Fruit fly (Drosophila melanogaster): ENCODE data around the gene beta-Spec.
A peak's percentile ranks its signal among the peaks of the same experiment; 100 is the strongest.

beta-Spec gene

DNA sequence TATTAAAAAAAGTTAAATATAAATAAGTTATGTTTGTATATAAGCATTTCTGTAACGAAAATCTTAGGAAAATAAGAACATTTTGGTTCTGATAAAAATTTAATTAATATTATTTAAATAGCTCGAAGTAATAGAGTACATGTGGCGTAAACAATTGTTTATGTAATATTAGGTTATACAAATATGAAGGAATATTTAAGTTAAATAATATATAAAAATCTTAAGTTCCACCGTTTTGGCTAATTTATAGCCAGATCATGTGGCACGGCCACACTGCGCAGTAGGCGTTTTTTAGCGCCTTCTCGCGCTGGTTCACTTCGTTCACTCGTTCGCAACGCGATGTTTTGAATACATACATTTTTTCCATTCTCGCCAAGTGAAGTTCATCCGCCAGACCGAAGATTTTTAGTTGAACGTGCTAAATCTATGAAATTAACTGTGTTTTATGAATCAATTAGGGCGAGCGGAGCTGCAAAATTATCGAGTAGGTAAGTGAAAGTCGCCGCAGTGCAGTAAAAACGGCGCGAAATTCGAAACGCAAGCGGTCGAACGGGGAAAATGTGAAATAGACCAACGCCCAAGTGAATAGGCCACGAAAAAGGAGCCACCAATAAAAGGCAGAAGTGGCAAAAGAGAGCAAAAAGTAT is at the start of gene beta-Spec (continued):
- TF ChIP-seq Abd-B (GFP tag; optimal IDR thresholded peaks at IDR 0.05): peak; percentile 20
- no peak for TF ChIP-seq peb (GFP tag; IDR thresholded peaks at IDR 0.05)
- no peak for TF ChIP-seq Blimp-1 (GFP tag; optimal IDR thresholded peaks at IDR 0.05)
- no peak for TF ChIP-seq gt (GFP tag; IDR thresholded peaks at IDR 0.05)
- TF ChIP-seq CG17802 (tag; optimal IDR thresholded peaks at IDR 0.05): no peak
- TF ChIP-seq gce (GFP tag; IDR thresholded peaks at IDR 0.05): no peak
- TF ChIP-seq Ets97D (GFP tag; optimal IDR thresholded peaks at IDR 0.05): no peak
- no peak for TF ChIP-seq tna (GFP tag; IDR thresholded peaks at IDR 0.05; ENCODE audit: partially characterized antibody)
- peak; percentile 85 for TF ChIP-seq MESR4 (GFP tag; optimal IDR thresholded peaks at IDR 0.05)
- no peak for TF ChIP-seq zfh1 (GFP tag; IDR thresholded peaks at IDR 0.05)
- TF ChIP-seq CG31441 (GFP tag; IDR thresholded peaks at IDR 0.05): peak; percentile 29; the same call in 1 of the 2 replicates
- no peak for TF ChIP-seq CG8388 (GFP tag; optimal IDR thresholded peaks at IDR 0.05)
- no peak for TF ChIP-seq otp (GFP tag; IDR thresholded peaks at IDR 0.05)
- no peak for TF ChIP-seq chm (GFP tag; IDR thresholded peaks at IDR 0.05)
- TF ChIP-seq CG30403 (GFP tag; optimal IDR thresholded peaks at IDR 0.05): peak; percentile 51
- TF ChIP-seq CG8290 (GFP tag; optimal IDR thresholded peaks at IDR 0.05): no peak
- TF ChIP-seq CG8290 (tag; optimal IDR thresholded peaks at IDR 0.05): peak in 1 of 2 experiments; percentile 7
- TF ChIP-seq bowl (GFP tag; IDR thresholded peaks at IDR 0.05): no peak
- TF ChIP-seq sens (GFP tag): no peak
- no peak for TF ChIP-seq slbo (GFP tag; IDR thresholded peaks at IDR 0.05)
- no peak for TF ChIP-seq dimm (GFP tag; IDR thresholded peaks at IDR 0.05)
- no peak for TF ChIP-seq CG3838 (GFP tag; optimal IDR thresholded peaks at IDR 0.05)
- TF ChIP-seq stwl (tag; optimal IDR thresholded peaks at IDR 0.05): no peak
- no peak for TF ChIP-seq TFAM (GFP tag; optimal IDR thresholded peaks at IDR 0.05)
- TF ChIP-seq Nf-YA (GFP tag; IDR thresholded peaks at IDR 0.05): no peak
- TF ChIP-seq CG12942 (GFP tag; optimal IDR thresholded peaks at IDR 0.05): no peak
- no peak for TF ChIP-seq D (optimal IDR thresholded peaks at IDR 0.05)
- no peak for TF ChIP-seq D (GFP tag; optimal IDR thresholded peaks at IDR 0.05)
- no peak for TF ChIP-seq NC2β (GFP tag; optimal IDR thresholded peaks at IDR 0.05)
- no peak for TF ChIP-seq ttk (GFP tag; IDR thresholded peaks at IDR 0.05)
- no peak for TF ChIP-seq CG11560 (tag; IDR thresholded peaks at IDR 0.05)
- peak; percentile 62; the same call in 1 of the 3 replicates for TF ChIP-seq CG17361 (GFP tag; IDR thresholded peaks at IDR 0.05)
- no peak for TF ChIP-seq CG9876 (GFP tag; optimal IDR thresholded peaks at IDR 0.05)
- TF ChIP-seq ken (GFP tag; IDR thresholded peaks at IDR 0.05): no peak
- TF ChIP-seq pnt (GFP tag; optimal IDR thresholded peaks at IDR 0.05): no peak
- no peak for TF ChIP-seq CG6854 (GFP tag; optimal IDR thresholded peaks at IDR 0.05)
- TF ChIP-seq Hey (tag; optimal IDR thresholded peaks at IDR 0.05): no peak
- TF ChIP-seq CG30020 (tag; optimal IDR thresholded peaks at IDR 0.05): peak; percentile 45
- no peak for TF ChIP-seq CG9609 (GFP tag; optimal IDR thresholded peaks at IDR 0.05)
- no peak for TF ChIP-seq CrebB (tag; optimal IDR thresholded peaks at IDR 0.05)
- no peak for TF ChIP-seq Chrac-16 (GFP tag; optimal IDR thresholded peaks at IDR 0.05)
- TF ChIP-seq sqz (GFP tag; optimal IDR thresholded peaks at IDR 0.05): no peak
- no peak for TF ChIP-seq CG34224 (GFP tag; IDR thresholded peaks at IDR 0.05; ENCODE audit: partially characterized antibody)
- TF ChIP-seq CG16863 (GFP tag; optimal IDR thresholded peaks at IDR 0.05): no peak
- no peak for TF ChIP-seq Awh (GFP tag; IDR thresholded peaks at IDR 0.05)
- TF ChIP-seq CG10959 (GFP tag; IDR thresholded peaks at IDR 0.05): no peak
- no peak for TF ChIP-seq CG4404 (GFP tag; IDR thresholded peaks at IDR 0.05)
- no peak for TF ChIP-seq Usf (GFP tag; optimal IDR thresholded peaks at IDR 0.05)
- no peak for TF ChIP-seq fu2 (GFP tag; optimal IDR thresholded peaks at IDR 0.05)
- TF ChIP-seq CG11723 (GFP tag; optimal IDR thresholded peaks at IDR 0.05): no peak
- TF ChIP-seq CG3847 (GFP tag; IDR thresholded peaks at IDR 0.05): peak; percentile 15; the same call in 1 of the 2 replicates
- peak; percentile 43 for TF ChIP-seq CG9797 (GFP tag; optimal IDR thresholded peaks at IDR 0.05)
- no peak for TF ChIP-seq Ada2b (GFP tag; IDR thresholded peaks at IDR 0.05)
